Worm (Caenorhabditis elegans) whole organism, L3 larva: ENCODE results near the gene F10B5.2.

Experiments used
- R02D3.7 ChIP-seq: fragments of 150-350 bp; optimal IDR thresholded peaks from 2 replicates; lab custom pipeline; 2014; ENCODE audit warnings: missing biosample characterization, missing genetic modification characterization
- ZK546.5 ChIP-seq: sonication (generic microtip); optimal IDR thresholded peaks from 2 replicates; lab custom pipeline; 2017; ENCODE audit warnings: missing biosample characterization, missing genetic modification characterization
- aly-2 ChIP-seq: fragments of 150-350 bp; optimal IDR thresholded peaks from 2 replicates; lab custom pipeline; 2014; ENCODE audit warnings: missing biosample characterization, missing genetic modification characterization
- ama-1 ChIP-seq: fragments of 150-350 bp; optimal IDR thresholded peaks from 2 replicates; lab custom pipeline; 2018
- ceh-16 ChIP-seq: sonication (generic microtip); optimal IDR thresholded peaks from 2 replicates; lab custom pipeline; 2017; ENCODE audit warnings: missing biosample characterization, missing genetic modification characterization
- ceh-28 ChIP-seq: fragments of 150-350 bp; optimal IDR thresholded peaks from 2 replicates; lab custom pipeline; 2014; ENCODE audit warnings: missing biosample characterization, missing genetic modification reagents, missing genetic modification characterization
- ceh-82 ChIP-seq: fragments of 150-350 bp; optimal IDR thresholded peaks from 2 replicates; lab custom pipeline; 2014; ENCODE audit warnings: missing biosample characterization, missing genetic modification characterization
- ceh-9 ChIP-seq: sonication (generic microtip); optimal IDR thresholded peaks from 2 replicates; lab custom pipeline; 2018; ENCODE audit warnings: missing biosample characterization, missing genetic modification characterization
- daf-12 ChIP-seq: fragments of 150-350 bp; optimal IDR thresholded peaks from 2 replicates; lab custom pipeline; 2014; ENCODE audit warnings: missing biosample characterization, missing genetic modification reagents, missing genetic modification characterization
- egl-27 ChIP-seq: sonication (generic microtip); optimal IDR thresholded peaks from 4 replicates; lab custom pipeline; 2017; ENCODE audit warnings: missing biosample characterization, missing genetic modification reagents, missing genetic modification characterization
- egl-5 ChIP-seq: fragments of 150-350 bp; optimal IDR thresholded peaks from 2 replicates; lab custom pipeline; 2017; ENCODE audit warnings: missing biosample characterization, missing genetic modification reagents, missing genetic modification characterization, inconsistent platforms
- elt-1 ChIP-seq: fragments of 150-350 bp; optimal IDR thresholded peaks from 2 replicates; lab custom pipeline; 2014; ENCODE audit warnings: missing biosample characterization, missing genetic modification characterization
- elt-2 ChIP-seq: sonication (generic microtip); optimal IDR thresholded peaks from 2 replicates; lab custom pipeline; 2016; ENCODE audit warnings: missing genetic modification reagents, mild to moderate bottlenecking, missing genetic modification characterization, missing compliant biosample characterization
- eor-1 ChIP-seq, 2 experiments: fragments of 150-350 bp; optimal IDR thresholded peaks; 2 replicates each; lab custom pipeline; 2014 to 2018; ENCODE audit warnings: missing biosample characterization in 2 of 2, missing genetic modification characterization in 2 of 2
- fkh-10 ChIP-seq: sonication (generic microtip); optimal IDR thresholded peaks from 2 replicates; lab custom pipeline; 2017; ENCODE audit warnings: missing biosample characterization, missing genetic modification reagents, missing genetic modification characterization
- fkh-2 ChIP-seq: fragments of 150-350 bp; optimal IDR thresholded peaks from 2 replicates; lab custom pipeline; 2014; ENCODE audit warnings: missing biosample characterization, missing genetic modification reagents, missing genetic modification characterization
- fos-1 ChIP-seq: fragments of 150-350 bp; optimal IDR thresholded peaks from 2 replicates; lab custom pipeline; 2014; ENCODE audit warnings: missing biosample characterization, missing genetic modification characterization
- hmg-11 ChIP-seq: sonication (generic microtip); optimal IDR thresholded peaks from 2 replicates; lab custom pipeline; 2016; ENCODE audit warnings: missing genetic modification characterization, missing compliant biosample characterization
- jun-1 ChIP-seq: fragments of 150-350 bp; optimal IDR thresholded peaks from 2 replicates; lab custom pipeline; 2014; ENCODE audit warnings: missing biosample characterization, missing genetic modification reagents, missing genetic modification characterization
- lin-15B ChIP-seq: fragments of 150-350 bp; optimal IDR thresholded peaks from 2 replicates; lab custom pipeline; 2014; ENCODE audit warnings: missing biosample characterization, missing genetic modification characterization
- lin-39 ChIP-seq: fragments of 150-350 bp; optimal IDR thresholded peaks from 2 replicates; lab custom pipeline; 2018; ENCODE audit warnings: missing biosample characterization, missing genetic modification reagents, missing genetic modification characterization
- lsy-12 ChIP-seq: sonication (generic microtip); optimal IDR thresholded peaks from 2 replicates; lab custom pipeline; 2016; ENCODE audit warnings: mild to moderate bottlenecking, missing genetic modification characterization, missing compliant biosample characterization
- mdl-1 ChIP-seq: fragments of 150-350 bp; optimal IDR thresholded peaks from 2 replicates; lab custom pipeline; 2014; ENCODE audit warnings: missing biosample characterization, missing genetic modification characterization
- mml-1 ChIP-seq: fragments of 150-350 bp; sonication (generic microtip); optimal IDR thresholded peaks from 3 replicates; lab custom pipeline; 2014; ENCODE audit warnings: missing biosample characterization, missing genetic modification characterization
- nfya-1 ChIP-seq: sonication (generic microtip); optimal IDR thresholded peaks from 2 replicates; lab custom pipeline; 2017; ENCODE audit warnings: missing genetic modification characterization, mild to moderate bottlenecking, missing compliant biosample characterization, antibody characterized with exemption, moderate library complexity; ENCODE audit not compliant: insufficient read depth
- nhr-11 ChIP-seq: fragments of 150-350 bp; optimal IDR thresholded peaks from 2 replicates; lab custom pipeline; 2014; ENCODE audit warnings: missing biosample characterization, missing genetic modification characterization
- nhr-12 ChIP-seq: fragments of 150-350 bp; optimal IDR thresholded peaks from 2 replicates; lab custom pipeline; 2014; ENCODE audit warnings: missing biosample characterization, missing genetic modification characterization
- nhr-23 ChIP-seq: fragments of 150-350 bp; optimal IDR thresholded peaks from 2 replicates; lab custom pipeline; 2014; ENCODE audit warnings: missing biosample characterization, missing genetic modification reagents, missing genetic modification characterization
- nhr-237 ChIP-seq: fragments of 150-350 bp; optimal IDR thresholded peaks from 2 replicates; lab custom pipeline; 2014; ENCODE audit warnings: missing biosample characterization, missing genetic modification characterization
- nhr-25 ChIP-seq: sonication (generic microtip); optimal IDR thresholded peaks from 2 replicates; lab custom pipeline; 2017; ENCODE audit warnings: missing biosample characterization, missing genetic modification characterization
- nhr-28 ChIP-seq: fragments of 150-350 bp; optimal IDR thresholded peaks from 2 replicates; lab custom pipeline; 2014; ENCODE audit warnings: missing biosample characterization, missing genetic modification characterization
- nhr-67 ChIP-seq: fragments of 150-350 bp; optimal IDR thresholded peaks from 2 replicates; lab custom pipeline; 2014; ENCODE audit warnings: missing biosample characterization, missing genetic modification characterization
- nhr-76 ChIP-seq: fragments of 150-350 bp; sonication (generic microtip); optimal IDR thresholded peaks from 5 replicates; lab custom pipeline; 2014; ENCODE audit warnings: missing biosample characterization, missing genetic modification characterization
- nhr-77 ChIP-seq: fragments of 150-350 bp; optimal IDR thresholded peaks from 2 replicates; lab custom pipeline; 2014; ENCODE audit warnings: missing biosample characterization, missing genetic modification characterization
- sea-2 ChIP-seq: fragments of 150-350 bp; sonication (generic microtip); optimal IDR thresholded peaks from 4 replicates; lab custom pipeline; 2014; ENCODE audit warnings: missing biosample characterization, missing genetic modification reagents, missing genetic modification characterization
- tbx-2 ChIP-seq: sonication (generic microtip); optimal IDR thresholded peaks from 2 replicates; lab custom pipeline; 2016; ENCODE audit warnings: mild to moderate bottlenecking, missing genetic modification characterization, missing compliant biosample characterization
- unc-39 ChIP-seq: sonication (generic microtip); optimal IDR thresholded peaks from 4 replicates; lab custom pipeline; 2017; ENCODE audit warnings: missing biosample characterization, missing genetic modification characterization
- unc-62 ChIP-seq: fragments of 150-350 bp; sonication (generic microtip); optimal IDR thresholded peaks from 4 replicates; lab custom pipeline; 2014; ENCODE audit warnings: missing biosample characterization, missing genetic modification reagents, missing genetic modification characterization
- zag-1 ChIP-seq: fragments of 150-350 bp; optimal IDR thresholded peaks from 2 replicates; lab custom pipeline; 2014; ENCODE audit warnings: missing biosample characterization, missing genetic modification characterization
- ztf-11 ChIP-seq: fragments of 150-350 bp; optimal IDR thresholded peaks from 2 replicates; lab custom pipeline; 2014; ENCODE audit warnings: missing biosample characterization, missing genetic modification characterization
- ztf-4 ChIP-seq: fragments of 150-350 bp; optimal IDR thresholded peaks from 2 replicates; lab custom pipeline; 2014; ENCODE audit warnings: missing biosample characterization, missing genetic modification characterization

The F10B5.2 gene

ce11 chrII:8144543-8144942 is at the start of gene F10B5.2:
TSS of gene F10B5.2 (plus strand) at chrII:8144762.
- no peak for TF ChIP-seq ceh-9 (tag; lab: Kevin White, UChicago)
- TF ChIP-seq fos-1, result no peak
- no peak for TF ChIP-seq elt-1
- no peak for TF ChIP-seq lsy-12 (tag; lab: Kevin White, UChicago)
- TF ChIP-seq nhr-67, result no peak
- no peak for TF ChIP-seq R02D3.7 (tag; lab: Kevin White, UChicago)

- TF ChIP-seq nhr-11 (no peak), nhr-25 (peak; percentile 66), nfya-1 (tag; lab: Kevin White, UChicago) (no peak), unc-39 (tag; lab: Kevin White, UChicago) (no peak), nhr-23 (tag; lab: Kevin White, UChicago) (peak; percentile 23), R02D3.7 (tag; lab: Kevin White, UChicago) (no peak)
These were observed 45.3 kb upstream of the F10B5.2 start for ce11 chrII:8099212-8099784.

- TF ChIP-seq unc-39 (tag; lab: Kevin White, UChicago) (no peak), nhr-77 (tag; lab: Kevin White, UChicago) (no peak), mdl-1 (tag; lab: Kevin White, UChicago) (no peak), nhr-25 (no peak), zag-1 (no peak), ztf-4 (tag; lab: Kevin White, UChicago) (no peak), lin-39 (no peak)
- TF ChIP-seq, all 47 proteins: peak for 0
These were observed 42.5 kb upstream of the F10B5.2 start, which contains the start of gene sre-2 for ce11 chrII:8102041-8102440. TSS of gene sre-2 (minus strand) at chrII:8102141.

- no peak for TF ChIP-seq ceh-16 (tag; lab: Kevin White, UChicago)
- TF ChIP-seq egl-5, result no peak
- no peak for TF ChIP-seq ztf-4 (tag; lab: Kevin White, UChicago)
- TF ChIP-seq eor-1 (tag; optimal IDR thresholded peaks at IDR 0.05; lab: Kevin White, UChicago), result no peak
- TF ChIP-seq nhr-237 (tag; lab: Kevin White, UChicago), result no peak
- TF ChIP-seq nhr-28 (tag; lab: Kevin White, UChicago), result no peak
- peak; percentile 17 for TF ChIP-seq elt-2
- no peak for TF ChIP-seq lin-39
- peak; percentile 33 for TF ChIP-seq nfya-1 (tag; lab: Kevin White, UChicago)
- TF ChIP-seq mdl-1 (tag; lab: Kevin White, UChicago), result no peak
- no peak for TF ChIP-seq nhr-23 (tag; lab: Kevin White, UChicago)
- TF ChIP-seq ceh-28 (tag; lab: Kevin White, UChicago), result no peak
These were observed 39.6 kb upstream of the F10B5.2 start, which contains the start of gene sfxn-5 for ce11 chrII:8104998-8105397. TSS of gene sfxn-5 (minus strand) at chrII:8105052.

ce11 chrII:8106921-8107695 is 37.5 kb upstream of the F10B5.2 start, which contains the start of the genes chst-1 and C41C4.9:
TSS of gene chst-1 (minus strand) at chrII:8106971.
TSS of gene C41C4.9 (plus strand) at chrII:8107645.
- TF ChIP-seq fkh-10 (GFP tag; lab: Kevin White, UChicago) (no peak), fkh-2 (tag; lab: Kevin White, UChicago) (no peak), unc-62 (no peak), lin-39 (peak; percentile 55), mdl-1 (tag; lab: Kevin White, UChicago) (no peak), ceh-82 (tag; lab: Kevin White, UChicago) (no peak), egl-27 (tag; lab: Kevin White, UChicago) (no peak), lin-15B (tag; lab: Kevin White, UChicago) (no peak), ama-1 (lab: Kevin White, UChicago) (peak; percentile 6), nhr-28 (tag; lab: Kevin White, UChicago) (no peak), tbx-2 (tag; lab: Kevin White, UChicago) (peak; percentile 61), hmg-11 (tag; lab: Kevin White, UChicago) (no peak), lsy-12 (tag; lab: Kevin White, UChicago) (peak; percentile 76), sea-2 (no peak), jun-1 (no peak), aly-2 (tag; lab: Kevin White, UChicago) (no peak), nhr-77 (tag; lab: Kevin White, UChicago) (peak; percentile 83), mml-1 (tag; lab: Kevin White, UChicago) (no peak), ceh-9 (tag; lab: Kevin White, UChicago) (no peak), nhr-237 (tag; lab: Kevin White, UChicago) (no peak), elt-2 (peak; percentile 60), elt-1 (no peak), ztf-11 (no peak), ceh-28 (tag; lab: Kevin White, UChicago) (no peak), nfya-1 (tag; lab: Kevin White, UChicago) (peak; percentile 52), nhr-67 (no peak), nhr-25 (peak; percentile 75), nhr-76 (tag; lab: Kevin White, UChicago) (no peak), nhr-12 (no peak), zag-1 (no peak), daf-12 (no peak), R02D3.7 (tag; lab: Kevin White, UChicago) (peak; percentile 21), egl-5 (peak; percentile 0), ZK546.5 (tag; lab: Kevin White, UChicago) (no peak)
